Worm (Caenorhabditis elegans): ENCODE results near the gene F59C12.4.

The F59C12.4 gene

DNA sequence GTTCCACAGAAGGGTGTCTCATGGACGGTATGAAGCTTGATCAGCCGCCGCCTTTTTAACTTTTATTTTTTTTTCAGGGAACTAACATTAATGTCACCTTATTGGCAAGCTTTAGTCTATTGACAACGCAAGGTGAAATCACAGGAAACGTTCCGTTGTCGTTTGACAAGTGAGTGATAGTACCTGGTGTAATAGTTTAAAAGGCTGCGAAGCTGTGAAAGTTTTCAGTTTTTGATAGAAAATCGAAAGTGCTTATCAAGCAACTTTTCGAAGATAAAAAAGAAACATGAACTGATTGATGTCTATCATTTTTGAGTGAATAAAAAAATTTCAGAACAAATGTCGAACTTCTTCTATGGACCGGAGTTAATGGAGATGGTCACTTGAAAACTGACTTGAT, 31.7 kb upstream of the F59C12.4 start (continued):
- TF ChIP-seq Y22D7AL.16 (tag; optimal IDR thresholded peaks at IDR 0.05) (no peak), pax-1 (tag; optimal IDR thresholded peaks at IDR 0.05) (no peak), sdc-2 (tag; optimal IDR thresholded peaks at IDR 0.05) (no peak)

DNA sequence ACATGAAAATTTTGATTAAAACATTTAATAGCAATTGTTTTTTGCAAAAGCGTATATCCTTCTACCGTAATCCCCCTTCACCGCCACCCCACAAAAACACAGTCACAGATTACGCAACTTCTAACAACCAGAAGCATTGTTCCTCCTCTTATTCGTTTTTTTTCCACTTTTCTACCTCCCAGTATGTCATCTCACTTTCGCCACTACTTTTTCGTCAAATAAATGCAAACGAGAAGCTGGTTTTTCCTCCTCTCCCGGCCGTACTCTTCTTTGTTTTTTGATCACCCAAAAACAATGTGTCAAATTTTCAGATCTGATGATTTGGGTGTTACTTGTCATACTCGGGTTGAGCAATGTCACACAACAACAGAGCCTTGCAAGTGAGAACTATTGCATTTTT, 30.6 kb upstream of the F59C12.4 start, which contains the start of gene C06G1.1:
Gene C06G1.1, plus strand, starts transcription at position 301 of the 400 bp plus-strand sequence.
- TF ChIP-seq dmd-4 (tag; optimal IDR thresholded peaks at IDR 0.05; ENCODE audit: borderline replicate concordance) (no peak), rnt-1 (tag; optimal IDR thresholded peaks at IDR 0.05) (no peak), ama-1 (optimal IDR thresholded peaks at IDR 0.05) (no peak), madf-2 (tag; optimal IDR thresholded peaks at IDR 0.05) (no peak), gmeb-2 (tag; optimal IDR thresholded peaks at IDR 0.05) (no peak), unc-55 (GFP tag; optimal IDR thresholded peaks at IDR 0.05) (no peak), ceh-19 (GFP tag; optimal IDR thresholded peaks at IDR 0.05) (no peak), C38D4.7 (GFP tag; optimal IDR thresholded peaks at IDR 0.05) (no peak), ceh-31 (tag; optimal IDR thresholded peaks at IDR 0.05) (no peak), mec-3 (tag; optimal IDR thresholded peaks at IDR 0.05; ENCODE audit: borderline replicate concordance) (no peak), fax-1 (tag; optimal IDR thresholded peaks at IDR 0.05) (no peak), lim-6 (tag; optimal IDR thresholded peaks at IDR 0.05) (no peak), hlh-8 (tag; optimal IDR thresholded peaks at IDR 0.05) (no peak), nfya-1 (tag; optimal IDR thresholded peaks at IDR 0.05) (no peak), K02D7.2 (tag; optimal IDR thresholded peaks at IDR 0.05) (no peak), fkh-6 (tag; optimal IDR thresholded peaks at IDR 0.05) (no peak), nhr-11 (tag; optimal IDR thresholded peaks at IDR 0.05) (no peak), ceh-30 (tag; optimal IDR thresholded peaks at IDR 0.05) (no peak), ahr-1 (tag; optimal IDR thresholded peaks at IDR 0.05) (no peak)

DNA sequence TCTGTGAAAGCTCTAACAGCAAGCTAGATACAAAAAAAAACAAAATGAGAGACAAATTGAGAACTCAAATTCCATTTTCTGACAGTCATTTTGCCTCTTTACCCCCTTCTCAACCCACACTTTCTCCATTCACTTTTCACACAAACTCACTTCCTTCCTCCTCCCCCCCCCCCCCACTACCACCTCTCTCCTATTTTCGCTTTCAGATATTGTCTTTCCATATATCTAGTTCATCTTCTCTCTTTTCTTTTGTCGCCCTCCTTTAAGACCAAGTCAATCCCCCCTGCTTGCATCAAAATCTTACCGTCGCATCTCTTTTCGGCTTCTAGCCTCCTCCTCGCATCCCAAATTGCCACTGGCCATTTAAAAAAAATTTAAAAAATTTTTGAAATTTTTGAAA, 29.4 kb upstream of the F59C12.4 start:
- TF ChIP-seq unc-3 (GFP tag; conservative IDR thresholded peaks at IDR 0.05) (no peak), unc-3 (tag; optimal IDR thresholded peaks at IDR 0.05) (no peak), elt-2 (tag; optimal IDR thresholded peaks at IDR 0.05) (no peak), hlh-8 (tag; optimal IDR thresholded peaks at IDR 0.05) (no peak)

DNA sequence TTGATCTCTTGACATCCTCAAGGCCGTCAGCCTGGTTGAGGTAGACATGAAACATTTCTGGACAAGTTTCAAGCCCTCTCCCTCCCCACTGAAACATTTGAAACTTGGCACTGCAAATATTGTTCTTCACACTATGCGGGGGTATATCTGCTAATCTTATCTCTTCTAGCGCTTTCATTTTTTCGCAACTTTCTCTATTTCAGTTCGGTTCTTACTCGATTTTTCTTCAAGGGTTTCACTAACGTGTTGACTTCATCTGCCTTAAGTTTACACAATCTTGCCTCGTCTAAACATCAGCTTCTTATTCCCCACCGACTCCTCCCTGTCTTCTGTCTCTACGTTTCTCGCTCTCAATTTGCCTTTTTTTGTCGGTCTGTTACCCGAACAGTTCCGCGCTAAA, 27.4 kb upstream of the F59C12.4 start:
- no peak for TF ChIP-seq pat-9 (tag; optimal IDR thresholded peaks at IDR 0.05)
- no peak for TF ChIP-seq Y22D7AL.16 (tag; optimal IDR thresholded peaks at IDR 0.05)
- no peak for TF ChIP-seq nhr-232 (tag; optimal IDR thresholded peaks at IDR 0.05)
- no peak for TF ChIP-seq F13H6.1 (tag; optimal IDR thresholded peaks at IDR 0.05)
- TF ChIP-seq eyg-1 (tag; optimal IDR thresholded peaks at IDR 0.05): no peak
- TF ChIP-seq ceh-34 (tag; optimal IDR thresholded peaks at IDR 0.05): no peak
- no peak for TF ChIP-seq madf-2 (tag; optimal IDR thresholded peaks at IDR 0.05)
- no peak for TF ChIP-seq unc-42 (tag; optimal IDR thresholded peaks at IDR 0.05)
- TF ChIP-seq pha-2 (tag; optimal IDR thresholded peaks at IDR 0.05): no peak
- no peak for TF ChIP-seq ceh-48 (tag; optimal IDR thresholded peaks at IDR 0.05)
- no peak for TF ChIP-seq ceh-2 (tag; optimal IDR thresholded peaks at IDR 0.05)
- no peak for TF ChIP-seq ceh-30 (tag; optimal IDR thresholded peaks at IDR 0.05)
- TF ChIP-seq sox-4 (tag; optimal IDR thresholded peaks at IDR 0.05): no peak
- TF ChIP-seq syd-9 (tag; optimal IDR thresholded peaks at IDR 0.05): no peak
- no peak for TF ChIP-seq unc-55 (GFP tag; optimal IDR thresholded peaks at IDR 0.05)
- TF ChIP-seq lin-11 (tag; optimal IDR thresholded peaks at IDR 0.05): no peak
- no peak for TF ChIP-seq pag-3 (tag; optimal IDR thresholded peaks at IDR 0.05; ENCODE audit: borderline replicate concordance)
- TF ChIP-seq npax-4 (tag; optimal IDR thresholded peaks at IDR 0.05): no peak
